Fruit fly (Drosophila melanogaster) S2 (cell line): Measurements from ENCODE around the gene Task7.

ENCODE experiments used
- CG8478 ChIP-seq: fragments of >200 bp; optimal IDR thresholded peaks from 2 replicates; lab custom pipeline; 2018
- CTCF ChIP-seq, 2 experiments: fragments of >200 bp; optimal IDR thresholded peaks; 2 replicates each; lab custom pipeline; 2018

Task7 gene

dm6 chr3R:9433774-9434173, 21.7 kb upstream of the Task7 start:
- TF ChIP-seq CG8478 (lab: Kevin White, UChicago) (no peak), CTCF (optimal IDR thresholded peaks at IDR 0.05; lab: Kevin White, UChicago) (no peak)

- no peak for TF ChIP-seq CTCF (optimal IDR thresholded peaks at IDR 0.05; lab: Kevin White, UChicago)
- no peak for TF ChIP-seq CG8478 (lab: Kevin White, UChicago)
Observed at dm6 chr3R:9433270-9433669, 21.2 kb upstream of the Task7 start.

- no peak for TF ChIP-seq CG8478 (lab: Kevin White, UChicago)
- TF ChIP-seq CTCF (optimal IDR thresholded peaks at IDR 0.05; lab: Kevin White, UChicago): no peak
Observed at dm6 chr3R:9430344-9431253, 18.5 kb upstream of the Task7 start.

- no peak for TF ChIP-seq CTCF (optimal IDR thresholded peaks at IDR 0.05; lab: Kevin White, UChicago)
- no peak for TF ChIP-seq CG8478 (lab: Kevin White, UChicago)
Observed at dm6 chr3R:9428988-9429387, 16.9 kb upstream of the Task7 start.

- TF ChIP-seq CTCF (optimal IDR thresholded peaks at IDR 0.05; lab: Kevin White, UChicago): no peak
- no peak for TF ChIP-seq CG8478 (lab: Kevin White, UChicago)
Observed at dm6 chr3R:9428189-9428699, 16.2 kb upstream of the Task7 start.

dm6 chr3R:9427328-9427727, 15.2 kb upstream of the Task7 start:
- TF ChIP-seq CG8478 (lab: Kevin White, UChicago): no peak
- TF ChIP-seq CTCF (optimal IDR thresholded peaks at IDR 0.05; lab: Kevin White, UChicago): no peak

dm6 chr3R:9424061-9424665, 12.1 kb upstream of the Task7 start:
- TF ChIP-seq CG8478 (lab: Kevin White, UChicago): no peak
- TF ChIP-seq CTCF (optimal IDR thresholded peaks at IDR 0.05; lab: Kevin White, UChicago): no peak

dm6 chr3R:9422338-9422737, 10.2 kb upstream of the Task7 start:
- TF ChIP-seq CG8478 (lab: Kevin White, UChicago) (no peak), CTCF (optimal IDR thresholded peaks at IDR 0.05; lab: Kevin White, UChicago) (no peak)

- TF ChIP-seq CG8478 (lab: Kevin White, UChicago): no peak
- TF ChIP-seq CTCF (optimal IDR thresholded peaks at IDR 0.05; lab: Kevin White, UChicago): no peak
Observed at dm6 chr3R:9420439-9421234, 8.5 kb upstream of the Task7 start.

dm6 chr3R:9419300-9419652, 7.2 kb upstream of the Task7 start:
- no peak for TF ChIP-seq CG8478 (lab: Kevin White, UChicago)
- no peak for TF ChIP-seq CTCF (optimal IDR thresholded peaks at IDR 0.05; lab: Kevin White, UChicago)

dm6 chr3R:9418373-9419299, 6.5 kb upstream of the Task7 start:
- TF ChIP-seq CTCF (optimal IDR thresholded peaks at IDR 0.05; lab: Kevin White, UChicago) (no peak), CG8478 (lab: Kevin White, UChicago) (no peak)

- no peak for TF ChIP-seq CTCF (optimal IDR thresholded peaks at IDR 0.05; lab: Kevin White, UChicago)
- TF ChIP-seq CG8478 (lab: Kevin White, UChicago): no peak
Observed at dm6 chr3R:9417577-9418334, 5.7 kb upstream of the Task7 start, which contains the start of gene ps. Gene ps, plus strand, starts transcription at chr3R:9417940.

dm6 chr3R:9416951-9417350, 4.9 kb upstream of the Task7 start:
- TF ChIP-seq CTCF (optimal IDR thresholded peaks at IDR 0.05; lab: Kevin White, UChicago) (no peak), CG8478 (lab: Kevin White, UChicago) (no peak)
